Worm (Caenorhabditis elegans): ENCODE data around the gene cul-1.

- no peak for TF ChIP-seq ama-1 (optimal IDR thresholded peaks at IDR 0.05)
- TF ChIP-seq B0310.2 (tag; optimal IDR thresholded peaks at IDR 0.05): no peak
- no peak for TF ChIP-seq ceh-13 (GFP tag; optimal IDR thresholded peaks at IDR 0.05)
- no peak for TF ChIP-seq flt-1 (GFP tag; IDR thresholded peaks at IDR 0.05)
- TF ChIP-seq ets-7 (tag; optimal IDR thresholded peaks at IDR 0.05): no peak
- TF ChIP-seq hmg-4 (GFP tag; optimal IDR thresholded peaks at IDR 0.05): no peak
- TF ChIP-seq scrt-1 (GFP tag; IDR thresholded peaks at IDR 0.05): no peak
- TF ChIP-seq tbx-37 (GFP tag; conservative IDR thresholded peaks at IDR 0.05): no peak
- TF ChIP-seq hnd-1 (tag; optimal IDR thresholded peaks at IDR 0.05): no peak
- TF ChIP-seq aly-1 (tag; optimal IDR thresholded peaks at IDR 0.05): no peak
- TF ChIP-seq pes-1 (GFP tag; IDR thresholded peaks at IDR 0.05): no peak
- TF ChIP-seq tra-4 (tag; optimal IDR thresholded peaks at IDR 0.05): no peak
These were observed 6.6 kb upstream of the cul-1 start for ce11 chrIII:10464455-10464854.

Data from whole organism, early embryonic.